Worm (Caenorhabditis elegans) whole organism, mixed stage, embryonic: ENCODE results near the gene F47B10.9.

Experiments used
- M03D4.4 ChIP-seq: sonication (generic microtip); optimal IDR thresholded peaks from 2 replicates; lab custom pipeline; 2017; ENCODE audit warnings: mild to moderate bottlenecking, missing genetic modification characterization, missing compliant biosample characterization
- bed-3 ChIP-seq: fragments of 200-800 bp; sonication (Bioruptor generic); optimal IDR thresholded peaks from 3 replicates; lab custom pipeline; 2018; ENCODE audit warnings: mild to moderate bottlenecking, missing genetic modification characterization, moderate library complexity, missing compliant biosample characterization
- blmp-1 ChIP-seq: fragments of 150-350 bp; optimal IDR thresholded peaks from 2 replicates; lab custom pipeline; 2014; ENCODE audit warnings: missing biosample characterization, missing genetic modification characterization
- ceh-39 ChIP-seq: fragments of 150-350 bp; optimal IDR thresholded peaks from 2 replicates; lab custom pipeline; 2014; ENCODE audit warnings: missing biosample characterization, missing genetic modification characterization
- ceh-43 ChIP-seq: fragments of 200-800 bp; sonication (Bioruptor generic); optimal IDR thresholded peaks from 2 replicates; lab custom pipeline; 2018; ENCODE audit warnings: mild to moderate bottlenecking, missing genetic modification characterization, moderate library complexity, missing compliant biosample characterization
- ceh-83 ChIP-seq: fragments of 200-800 bp; sonication (Bioruptor generic); optimal IDR thresholded peaks from 2 replicates; lab custom pipeline; 2018; ENCODE audit warnings: mild to moderate bottlenecking, missing genetic modification characterization, missing compliant biosample characterization
- ces-1 ChIP-seq: fragments of 150-350 bp; optimal IDR thresholded peaks from 2 replicates; lab custom pipeline; 2014; ENCODE audit warnings: missing biosample characterization, missing genetic modification reagents, missing genetic modification characterization
- cnd-1 ChIP-seq: fragments of 200-800 bp; sonication (Bioruptor generic); optimal IDR thresholded peaks from 2 replicates; lab custom pipeline; 2018; ENCODE audit warnings: mild to moderate bottlenecking, missing genetic modification characterization, missing compliant biosample characterization
- drap-1 ChIP-seq: fragments of 200-800 bp; sonication (Bioruptor generic); optimal IDR thresholded peaks from 3 replicates; lab custom pipeline; 2018; ENCODE audit warnings: mild to moderate bottlenecking, missing genetic modification characterization, missing compliant biosample characterization
- elt-1 ChIP-seq: sonication (generic microtip); optimal IDR thresholded peaks from 2 replicates; lab custom pipeline; 2017; ENCODE audit warnings: missing genetic modification characterization, mild to moderate bottlenecking, missing compliant biosample characterization, antibody characterized with exemption, moderate library complexity, borderline replicate concordance; ENCODE audit not compliant: insufficient read depth
- elt-3 ChIP-seq: fragments of 150-350 bp; optimal IDR thresholded peaks from 2 replicates; lab custom pipeline; 2014; ENCODE audit warnings: missing biosample characterization, missing genetic modification characterization
- flh-1 ChIP-seq: fragments of 200-800 bp; sonication (Bioruptor generic); optimal IDR thresholded peaks from 2 replicates; lab custom pipeline; 2018; ENCODE audit warnings: mild to moderate bottlenecking, missing genetic modification characterization, moderate library complexity, missing compliant biosample characterization
- ham-2 ChIP-seq: fragments of 200-800 bp; sonication (Bioruptor generic); optimal IDR thresholded peaks from 2 replicates; lab custom pipeline; 2018; ENCODE audit warnings: mild to moderate bottlenecking, missing genetic modification characterization, missing compliant biosample characterization
- hlh-1 ChIP-seq: fragments of 150-350 bp; optimal IDR thresholded peaks from 2 replicates; lab custom pipeline; 2014; ENCODE audit warnings: missing biosample characterization, missing genetic modification reagents, missing genetic modification characterization
- lin-13 ChIP-seq: fragments of 150-350 bp; optimal IDR thresholded peaks from 2 replicates; lab custom pipeline; 2014; ENCODE audit warnings: missing biosample characterization, missing genetic modification characterization
- lin-32 ChIP-seq: fragments of 200-800 bp; sonication (Bioruptor generic); optimal IDR thresholded peaks from 2 replicates; lab custom pipeline; 2018; ENCODE audit warnings: mild to moderate bottlenecking, missing genetic modification characterization, missing compliant biosample characterization
- lsy-2 ChIP-seq: fragments of 150-350 bp; optimal IDR thresholded peaks from 2 replicates; lab custom pipeline; 2014; ENCODE audit warnings: missing biosample characterization, missing genetic modification characterization
- mab-5 ChIP-seq: fragments of 150-350 bp; optimal IDR thresholded peaks from 2 replicates; lab custom pipeline; 2014; ENCODE audit warnings: missing biosample characterization, missing genetic modification characterization
- mep-1 ChIP-seq: fragments of 150-350 bp; optimal IDR thresholded peaks from 2 replicates; lab custom pipeline; 2017; ENCODE audit warnings: missing biosample characterization, missing genetic modification reagents, missing genetic modification characterization, inconsistent platforms
- mls-2 ChIP-seq: sonication (generic microtip); optimal IDR thresholded peaks from 2 replicates; lab custom pipeline; 2016; ENCODE audit warnings: mild to moderate bottlenecking, missing genetic modification characterization, moderate library complexity, missing compliant biosample characterization
- nhr-12 ChIP-seq: fragments of 150-350 bp; optimal IDR thresholded peaks from 2 replicates; lab custom pipeline; 2014; ENCODE audit warnings: missing biosample characterization, missing genetic modification characterization
- nhr-2 ChIP-seq: fragments of 150-350 bp; optimal IDR thresholded peaks from 2 replicates; lab custom pipeline; 2014; ENCODE audit warnings: missing biosample characterization, missing genetic modification characterization
- nhr-237 ChIP-seq: fragments of 150-350 bp; optimal IDR thresholded peaks from 2 replicates; lab custom pipeline; 2014; ENCODE audit warnings: missing biosample characterization, missing genetic modification characterization
- nhr-28 ChIP-seq: fragments of 150-350 bp; optimal IDR thresholded peaks from 2 replicates; lab custom pipeline; 2014; ENCODE audit warnings: missing biosample characterization, missing genetic modification characterization
- nhr-76 ChIP-seq: sonication (generic microtip); optimal IDR thresholded peaks from 2 replicates; lab custom pipeline; 2017; ENCODE audit warnings: missing biosample characterization, missing genetic modification characterization
- pha-4 ChIP-seq: fragments of 150-350 bp; optimal IDR thresholded peaks from 2 replicates; lab custom pipeline; 2018; ENCODE audit warnings: missing biosample characterization, missing genetic modification reagents, missing genetic modification characterization
- sem-2 ChIP-seq: fragments of 200-800 bp; sonication (Bioruptor generic); optimal IDR thresholded peaks from 2 replicates; lab custom pipeline; 2018; ENCODE audit warnings: mild to moderate bottlenecking, missing genetic modification characterization, missing compliant biosample characterization
- snpc-4 ChIP-seq: fragments of 150-350 bp; optimal IDR thresholded peaks from 2 replicates; lab custom pipeline; 2014; ENCODE audit warnings: missing biosample characterization, missing genetic modification characterization
- sptf-1 ChIP-seq: sonication (generic microtip); optimal IDR thresholded peaks from 2 replicates; lab custom pipeline; 2017; ENCODE audit warnings: mild to moderate bottlenecking, missing genetic modification characterization, moderate library complexity, missing compliant biosample characterization
- tbx-8 ChIP-seq: fragments of 200-800 bp; sonication (Bioruptor generic); optimal IDR thresholded peaks from 2 replicates; lab custom pipeline; 2018; ENCODE audit warnings: mild to moderate bottlenecking, missing genetic modification characterization, moderate library complexity, missing compliant biosample characterization
- unc-120 ChIP-seq: sonication (generic microtip); optimal IDR thresholded peaks from 2 replicates; lab custom pipeline; 2017; ENCODE audit warnings: missing genetic modification characterization, missing compliant biosample characterization; ENCODE audit not compliant: poor library complexity, severe bottlenecking
- unc-39 ChIP-seq: fragments of 150-350 bp; optimal IDR thresholded peaks from 2 replicates; lab custom pipeline; 2014; ENCODE audit warnings: missing biosample characterization, missing genetic modification characterization
- unc-62 ChIP-seq: fragments of 150-350 bp; optimal IDR thresholded peaks from 2 replicates; lab custom pipeline; 2014; ENCODE audit warnings: missing biosample characterization, missing genetic modification reagents, missing genetic modification characterization
- zip-8 ChIP-seq: fragments of 150-350 bp; optimal IDR thresholded peaks from 2 replicates; lab custom pipeline; 2014; ENCODE audit warnings: missing biosample characterization, missing genetic modification characterization
- ztf-11 ChIP-seq: fragments of 150-350 bp; optimal IDR thresholded peaks from 2 replicates; lab custom pipeline; 2014; ENCODE audit warnings: missing biosample characterization, missing genetic modification characterization

Gene F47B10.9

ce11 chrX:10900952-10901351, 12.9 kb downstream of the F47B10.9 start:
- TF ChIP-seq nhr-237 (tag; lab: Kevin White, UChicago) (no peak), ceh-39 (tag; lab: Kevin White, UChicago) (no peak), ces-1 (GFP tag; lab: Kevin White, UChicago) (peak; percentile 69), mls-2 (tag; lab: Kevin White, UChicago) (peak; percentile 25), lin-32 (GFP tag; lab: Kevin White, UChicago) (no peak), M03D4.4 (peak; percentile 27), sem-2 (GFP tag; lab: Kevin White, UChicago) (no peak), snpc-4 (no peak), pha-4 (tag; lab: Kevin White, UChicago) (no peak), bed-3 (no peak), nhr-76 (no peak), tbx-8 (no peak), unc-120 (tag; lab: Kevin White, UChicago) (peak; percentile 86), mep-1 (peak; percentile 72), elt-1 (tag; lab: Kevin White, UChicago) (no peak), ztf-11 (no peak), nhr-28 (tag; lab: Kevin White, UChicago) (no peak), blmp-1 (tag; lab: Kevin White, UChicago) (no peak), mab-5 (no peak), elt-3 (tag; lab: Kevin White, UChicago) (no peak), unc-62 (GFP tag; lab: Kevin White, UChicago) (peak; percentile 72), flh-1 (no peak), nhr-2 (tag; lab: Kevin White, UChicago) (no peak), unc-39 (tag; lab: Kevin White, UChicago) (no peak), ceh-83 (GFP tag; lab: Kevin White, UChicago) (no peak), sptf-1 (tag; lab: Kevin White, UChicago) (no peak), drap-1 (peak; percentile 45), nhr-12 (tag; lab: Kevin White, UChicago) (peak; percentile 35), lin-13 (tag; lab: Kevin White, UChicago) (no peak), lsy-2 (tag; lab: Kevin White, UChicago) (no peak), zip-8 (no peak), cnd-1 (tag; lab: Kevin White, UChicago) (peak; percentile 18), ceh-43 (GFP tag; lab: Kevin White, UChicago) (no peak), ham-2 (GFP tag; lab: Kevin White, UChicago) (no peak), hlh-1 (tag; lab: Kevin White, UChicago) (peak; percentile 74)
- TF ChIP-seq, all 35 proteins: peak for 10

- TF ChIP-seq mep-1 (peak; percentile 57), pha-4 (tag; lab: Kevin White, UChicago) (peak; percentile 32), sptf-1 (tag; lab: Kevin White, UChicago) (peak; percentile 70), lin-13 (tag; lab: Kevin White, UChicago) (peak; percentile 49), drap-1 (peak; percentile 54), unc-120 (tag; lab: Kevin White, UChicago) (peak; percentile 14), M03D4.4 (peak; percentile 35), hlh-1 (tag; lab: Kevin White, UChicago) (peak; percentile 69), nhr-237 (tag; lab: Kevin White, UChicago) (peak; percentile 17), sem-2 (GFP tag; lab: Kevin White, UChicago) (no peak), elt-3 (tag; lab: Kevin White, UChicago) (no peak), ztf-11 (no peak), cnd-1 (tag; lab: Kevin White, UChicago) (peak; percentile 55)
These were observed 13.7 kb downstream of the F47B10.9 start, which contains the start of gene suca-1 for ce11 chrX:10900079-10900724. suca-1 (minus strand) TSS chrX:10900114.

ce11 chrX:10896498-10896897, 17.4 kb downstream of the F47B10.9 start, which contains the start of gene haly-1:
haly-1 (minus strand) TSS chrX:10896598.
- TF ChIP-seq M03D4.4 (no peak), pha-4 (tag; lab: Kevin White, UChicago) (no peak), nhr-76 (no peak), unc-39 (tag; lab: Kevin White, UChicago) (no peak), ham-2 (GFP tag; lab: Kevin White, UChicago) (no peak), zip-8 (no peak), ceh-83 (GFP tag; lab: Kevin White, UChicago) (no peak), unc-62 (GFP tag; lab: Kevin White, UChicago) (no peak), hlh-1 (tag; lab: Kevin White, UChicago) (no peak), tbx-8 (no peak), unc-120 (tag; lab: Kevin White, UChicago) (no peak), nhr-237 (tag; lab: Kevin White, UChicago) (no peak), lin-13 (tag; lab: Kevin White, UChicago) (no peak), ceh-43 (GFP tag; lab: Kevin White, UChicago) (no peak), elt-1 (tag; lab: Kevin White, UChicago) (no peak), snpc-4 (no peak), nhr-12 (tag; lab: Kevin White, UChicago) (no peak), mab-5 (no peak), bed-3 (no peak)
